Fruit fly (Drosophila melanogaster) whole organism: ENCODE data around the gene Hat1.

Experiments
- CG8478 ChIP-seq: fragments of >200 bp; optimal IDR thresholded peaks from 2 replicates; lab custom pipeline; 2018; ENCODE audit warnings: inconsistent platforms
- Dll ChIP-seq: fragments of >200 bp; optimal IDR thresholded peaks from 2 replicates; lab custom pipeline; 2017
- EcR ChIP-seq, 2 experiments: fragments of >200 bp; optimal IDR thresholded peaks; 2 replicates each; lab custom pipeline; 2017; ENCODE audit warnings: missing biosample characterization in 2 of 2, missing genetic modification characterization in 2 of 2, missing genetic modification reagents in 2 of 2
- pan ChIP-seq: fragments of >200 bp; optimal IDR thresholded peaks from 2 replicates; lab custom pipeline; 2017
- psq ChIP-seq: fragments of >200 bp; optimal IDR thresholded peaks from 2 replicates; lab custom pipeline; 2017
- usp ChIP-seq: fragments of >200 bp; optimal IDR thresholded peaks from 2 replicates; lab custom pipeline; 2017; ENCODE audit warnings: missing biosample characterization, missing genetic modification characterization, mixed read lengths

Hat1 gene

dm6 chr3R:5758624-5759209 is 30.5 kb downstream of the Hat1 start, which contains the start of gene Sec8:
Gene Sec8, minus strand, starts transcription at chr3R:5758997.
- TF ChIP-seq usp (GFP tag; lab: Kevin White, UChicago): no peak
- TF ChIP-seq Dll: no peak
- TF ChIP-seq EcR (GFP tag; optimal IDR thresholded peaks at IDR 0.05; lab: Kevin White, UChicago): no peak
- TF ChIP-seq pan (lab: Kevin White, UChicago): no peak
- no peak for TF ChIP-seq CG8478 (lab: Kevin White, UChicago)
- no peak for TF ChIP-seq psq

- TF ChIP-seq pan (lab: Kevin White, UChicago): no peak
- no peak for TF ChIP-seq usp (GFP tag; lab: Kevin White, UChicago)
- TF ChIP-seq psq: no peak
- TF ChIP-seq CG8478 (lab: Kevin White, UChicago): no peak
- no peak for TF ChIP-seq EcR (GFP tag; optimal IDR thresholded peaks at IDR 0.05; lab: Kevin White, UChicago)
- no peak for TF ChIP-seq Dll
These were observed 34.6 kb downstream of the Hat1 start, which contains the start of gene Dcps for dm6 chr3R:5754594-5754993. Gene Dcps, minus strand, starts transcription at chr3R:5754774.

- no peak for TF ChIP-seq usp (GFP tag; lab: Kevin White, UChicago)
- no peak for TF ChIP-seq Dll
- no peak for TF ChIP-seq CG8478 (lab: Kevin White, UChicago)
- TF ChIP-seq EcR (GFP tag; optimal IDR thresholded peaks at IDR 0.05; lab: Kevin White, UChicago): no peak
- no peak for TF ChIP-seq pan (lab: Kevin White, UChicago)
- TF ChIP-seq psq: no peak
These were observed 42.5 kb downstream of the Hat1 start for dm6 chr3R:5746646-5747045.

dm6 chr3R:5742278-5743196 is 46.6 kb downstream of the Hat1 start, which contains the start of the genes Sym and Madm:
Gene Sym, minus strand, starts transcription at chr3R:5742476.
Gene Madm, plus strand, starts transcription at chr3R:5742510.
- TF ChIP-seq usp (GFP tag; lab: Kevin White, UChicago) (no peak), EcR (GFP tag; optimal IDR thresholded peaks at IDR 0.05; lab: Kevin White, UChicago) (no peak)
